Fruit fly (Drosophila melanogaster): ENCODE results near the gene grp.
A peak's percentile ranks its signal among the peaks of the same experiment; 100 is the strongest.

Gene grp

DNA sequence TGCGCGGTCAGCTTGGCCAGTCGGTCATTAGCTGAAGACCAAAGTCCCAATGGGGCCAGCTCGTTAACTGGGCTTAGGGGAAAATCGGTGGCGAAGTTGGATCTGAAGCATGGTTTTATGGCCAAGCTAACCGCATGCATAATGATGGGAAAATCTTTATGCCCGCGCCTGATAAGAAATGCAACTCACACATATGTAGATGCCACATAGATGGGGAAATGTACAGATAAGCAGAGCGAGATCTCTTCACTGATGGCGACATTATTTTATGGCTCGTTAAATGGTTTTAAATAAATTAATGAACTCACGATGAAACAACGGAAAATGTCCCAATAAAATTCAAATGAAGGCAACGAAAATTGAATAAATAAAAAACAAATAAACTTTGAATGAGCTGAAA, 32.0 kb downstream of the grp start:
- TF ChIP-seq CG17801 (GFP tag; optimal IDR thresholded peaks at IDR 0.05; ENCODE audit: partially characterized antibody) = no peak

DNA sequence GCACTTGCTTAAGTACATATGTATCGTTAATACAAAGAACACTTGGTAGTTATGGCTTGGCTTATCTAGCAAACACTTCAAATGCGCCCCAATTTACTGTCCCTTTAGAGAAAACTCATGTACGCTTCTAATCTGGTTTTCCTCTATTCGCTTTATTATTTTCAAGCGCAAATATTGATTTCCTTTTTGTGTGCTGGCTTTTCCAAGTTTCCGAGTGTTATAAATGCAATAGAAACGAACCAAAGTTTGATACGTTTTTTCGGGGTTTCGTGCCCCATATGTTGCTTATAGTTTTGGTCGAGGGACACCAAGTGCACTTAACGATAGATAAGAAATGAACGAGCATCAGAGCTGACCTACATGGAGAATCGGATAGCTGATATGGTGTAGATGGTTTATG, 34.1 kb downstream of the grp start:
- no peak for TF ChIP-seq CG17801 (GFP tag; optimal IDR thresholded peaks at IDR 0.05; ENCODE audit: partially characterized antibody)

DNA sequence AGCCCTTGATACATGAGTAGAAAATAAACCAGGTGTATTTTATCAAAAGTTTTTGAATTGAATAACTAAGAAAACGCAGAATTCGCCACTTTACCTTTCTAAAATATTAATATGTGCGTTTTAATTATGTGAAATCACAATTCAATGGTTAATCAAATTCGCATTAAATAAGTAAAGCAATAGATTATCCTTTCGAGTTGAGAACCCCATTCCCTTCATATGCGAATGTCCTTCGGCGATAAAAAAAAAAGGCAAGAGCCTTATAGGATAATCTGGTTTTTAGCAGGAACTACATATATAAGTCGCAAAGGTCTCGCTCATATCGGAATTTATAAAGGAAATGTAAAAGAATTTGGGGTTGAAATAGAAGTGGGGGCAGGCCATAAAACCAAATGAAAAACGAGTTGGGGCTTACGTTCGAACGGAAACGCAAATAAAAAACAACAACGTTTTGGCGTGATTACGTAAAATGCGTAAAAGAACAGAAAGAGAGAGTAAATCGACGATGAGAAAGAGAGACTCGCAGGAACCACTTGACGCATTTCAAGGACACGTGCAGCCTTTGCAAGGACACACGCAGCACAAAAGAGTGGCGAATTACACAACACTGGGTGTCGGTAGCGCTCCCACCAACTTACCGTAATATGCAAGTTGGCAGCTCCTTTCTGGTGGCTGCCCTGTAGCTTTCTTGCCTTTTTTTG, 35.4 kb downstream of the grp start:
- TF ChIP-seq CG17801 (GFP tag; optimal IDR thresholded peaks at IDR 0.05; ENCODE audit: partially characterized antibody) = no peak

DNA sequence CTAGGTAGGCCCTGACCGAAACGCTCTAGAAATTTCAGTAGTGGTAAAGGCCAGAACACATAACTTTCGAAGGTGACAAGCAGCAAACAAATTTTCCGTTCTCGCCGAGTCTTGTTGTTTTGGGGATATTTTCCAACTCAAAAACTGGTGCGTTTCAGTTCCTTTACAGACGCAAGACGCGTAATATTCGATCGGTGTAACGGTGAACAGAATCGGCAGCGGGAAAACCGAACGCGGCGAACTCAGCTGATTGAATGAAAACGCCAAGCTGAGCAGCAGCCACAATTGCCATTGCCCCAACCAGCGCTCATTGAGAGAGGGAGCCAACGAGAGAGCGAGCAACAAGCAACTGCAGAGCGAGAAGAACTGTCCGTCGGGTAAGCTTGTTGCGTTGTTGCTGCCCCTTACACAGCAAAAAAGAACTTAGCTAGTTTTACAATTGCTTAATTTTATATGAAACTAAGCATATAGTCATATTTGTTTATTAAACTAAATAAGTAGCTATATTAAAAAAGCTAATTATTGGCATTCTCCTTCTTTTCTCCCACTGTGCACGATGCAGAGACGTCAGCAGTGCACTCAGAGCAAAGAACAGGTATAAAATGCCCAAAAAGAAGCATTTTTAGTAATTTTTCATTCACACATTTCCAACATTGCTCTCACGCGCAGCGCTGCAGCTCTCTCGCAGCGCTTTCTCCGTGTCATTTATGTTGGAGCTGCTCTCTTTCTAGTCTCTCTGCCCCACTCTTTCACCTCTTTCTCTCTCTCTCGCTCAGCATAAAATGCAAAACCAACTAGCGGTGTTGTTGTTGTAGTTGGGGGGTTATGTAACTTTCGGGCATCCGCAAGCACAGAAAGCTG, 36.2 kb downstream of the grp start, which contains the start of the genes Cyt-c-d and CG31808:
Gene Cyt-c-d, plus strand, starts transcription at position 51 of the 861 bp plus-strand sequence.
Gene CG31808, minus strand, starts transcription at position 355 of the 861 bp plus-strand sequence.
- peak; percentile 90 for TF ChIP-seq CG17801 (GFP tag; optimal IDR thresholded peaks at IDR 0.05; ENCODE audit: partially characterized antibody)

DNA sequence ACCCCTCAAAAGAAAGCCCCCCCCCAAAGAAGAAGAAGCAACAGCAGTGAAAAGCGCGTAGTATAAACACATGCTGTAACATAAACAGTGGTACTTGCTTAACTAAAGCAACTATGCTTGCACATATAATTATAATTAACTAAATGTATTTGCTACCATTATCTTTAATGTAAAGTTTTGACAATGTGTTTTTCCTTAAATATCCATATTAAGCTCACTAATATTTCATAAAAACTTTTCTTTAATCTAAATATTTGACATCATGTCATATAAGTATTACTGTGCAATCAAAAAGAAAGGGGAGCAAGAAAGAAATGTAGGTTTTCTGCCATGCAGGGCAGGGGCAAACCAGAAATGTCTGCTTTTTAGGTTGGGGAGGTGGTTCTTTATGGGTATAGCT, 36.9 kb downstream of the grp start:
- TF ChIP-seq CG17801 (GFP tag; optimal IDR thresholded peaks at IDR 0.05; ENCODE audit: partially characterized antibody) = no peak

DNA sequence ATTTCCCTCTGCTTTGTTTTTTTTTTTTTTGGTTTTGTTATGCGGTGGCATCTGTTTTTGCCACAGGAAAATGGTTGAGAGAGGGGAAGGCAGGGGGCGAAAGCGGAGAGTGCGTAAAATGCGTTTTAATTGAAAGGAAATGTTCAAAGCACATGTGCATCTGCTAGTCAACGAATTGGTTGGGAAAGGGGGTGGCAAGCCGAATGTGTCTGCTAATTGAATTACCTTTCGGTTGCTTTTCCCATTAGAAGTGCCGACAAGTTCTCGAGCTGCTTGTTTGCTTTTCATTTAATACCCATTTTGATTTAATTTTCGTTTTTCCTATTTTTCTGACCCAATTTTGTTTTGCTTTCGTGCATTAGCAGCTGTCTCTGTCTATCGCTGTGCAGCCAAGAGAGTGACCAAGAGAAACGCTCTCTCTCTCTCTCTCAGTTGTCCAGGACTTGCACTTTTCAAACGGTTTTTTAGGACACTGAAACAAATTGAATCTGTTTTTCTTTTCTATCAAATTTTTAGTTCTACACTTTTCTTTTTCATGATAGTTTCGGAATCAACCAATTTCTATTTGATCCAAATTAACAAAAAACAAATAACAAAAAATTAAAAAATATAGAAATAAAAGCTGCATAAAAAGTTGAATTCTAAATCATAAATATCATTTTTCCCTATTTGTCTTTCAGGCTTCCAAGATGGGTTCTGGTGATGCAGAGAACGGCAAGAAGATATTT, 38.8 kb downstream of the grp start:
- no peak for TF ChIP-seq CG17801 (GFP tag; optimal IDR thresholded peaks at IDR 0.05; ENCODE audit: partially characterized antibody)

DNA sequence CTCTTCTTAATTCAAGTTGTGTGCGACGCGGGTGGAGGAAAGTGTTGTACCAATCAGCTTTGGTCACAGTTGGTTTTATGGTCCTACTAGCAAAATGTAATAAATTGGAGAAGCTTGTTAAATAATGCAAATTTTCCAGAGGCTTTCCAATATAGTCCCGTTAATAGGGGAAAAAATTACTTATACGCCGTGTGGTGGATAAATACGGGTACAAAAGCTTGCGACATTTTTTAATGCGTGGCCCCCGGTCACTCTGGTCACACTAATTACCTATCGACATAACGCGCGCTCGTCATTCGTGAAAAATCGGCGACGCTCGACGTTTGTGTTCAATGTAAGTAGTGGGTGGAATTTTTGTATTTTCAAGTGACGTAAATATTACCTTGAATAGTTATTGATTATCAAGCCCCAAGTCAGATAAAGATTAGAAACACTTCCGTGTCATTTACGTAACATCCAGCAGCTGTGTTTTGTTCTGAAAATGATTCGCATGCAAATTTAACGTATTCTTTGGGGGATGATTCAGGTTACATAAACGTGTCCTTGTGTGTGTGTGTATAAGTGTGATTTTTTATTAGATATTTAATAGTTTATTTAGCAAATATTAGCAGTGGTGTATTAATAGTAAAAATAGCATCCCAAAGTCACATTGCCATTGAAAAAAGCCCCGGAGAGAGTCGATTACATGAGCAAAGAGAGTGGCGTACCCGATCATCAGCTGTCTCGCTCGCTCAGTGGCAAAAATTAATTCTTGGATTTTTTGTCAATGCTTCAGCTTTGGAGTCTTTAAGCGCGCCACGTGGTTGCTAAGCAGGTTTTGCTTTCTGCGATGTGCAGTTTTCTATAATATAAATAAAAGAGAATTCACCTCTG, 40.0 kb downstream of the grp start, which contains the start of gene Cyt-c-p:
Gene Cyt-c-p, plus strand, starts transcription at position 290 of the 873 bp plus-strand sequence.
- TF ChIP-seq CG17801 (GFP tag; optimal IDR thresholded peaks at IDR 0.05; ENCODE audit: partially characterized antibody) = peak; percentile 19

DNA sequence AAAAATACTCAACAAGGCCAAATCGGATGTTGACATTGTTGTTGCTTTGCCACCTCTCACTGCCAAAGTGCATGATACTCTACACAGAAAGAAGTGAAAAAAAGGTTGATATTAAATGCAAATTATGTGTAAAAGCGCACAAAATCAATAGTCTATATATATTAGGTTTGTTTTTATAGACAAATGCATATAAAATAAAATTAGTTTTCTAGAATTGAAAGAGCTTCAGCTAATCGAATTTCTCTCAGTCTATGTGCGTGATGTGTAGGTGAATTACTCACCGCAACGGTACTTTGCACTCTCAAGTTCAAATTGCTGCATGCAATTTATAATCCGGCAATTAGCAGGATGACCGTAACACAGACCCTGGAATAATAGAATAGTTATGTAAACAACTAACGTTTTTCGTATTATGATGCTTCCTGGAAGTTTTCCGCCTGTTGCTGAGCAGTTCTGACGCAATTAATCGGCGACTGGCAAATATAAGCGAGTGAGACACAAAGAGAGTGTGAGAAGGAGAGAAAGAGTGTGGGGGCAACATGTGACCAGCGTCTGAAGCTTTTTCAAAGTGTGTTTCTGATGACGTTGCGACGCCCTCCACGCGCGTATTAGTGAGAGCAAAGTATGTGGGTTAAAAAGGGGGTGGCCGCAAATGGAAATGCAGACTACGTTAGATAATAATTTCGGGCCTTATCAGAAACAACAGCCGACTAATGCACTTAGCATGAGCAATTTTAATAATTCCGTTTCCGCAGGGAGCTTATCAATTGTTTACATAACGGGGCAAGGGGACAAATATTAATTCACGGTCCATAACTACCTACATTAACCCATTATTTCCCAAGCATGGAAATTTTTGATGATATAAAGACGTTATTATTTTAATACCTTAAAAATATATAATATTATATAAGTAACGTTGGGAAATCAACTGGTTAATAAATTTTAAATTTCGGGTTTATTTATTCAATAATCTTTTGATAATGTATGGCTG, 41.1 kb downstream of the grp start:
- TF ChIP-seq CG17801 (GFP tag; optimal IDR thresholded peaks at IDR 0.05; ENCODE audit: partially characterized antibody) = peak; percentile 97

DNA sequence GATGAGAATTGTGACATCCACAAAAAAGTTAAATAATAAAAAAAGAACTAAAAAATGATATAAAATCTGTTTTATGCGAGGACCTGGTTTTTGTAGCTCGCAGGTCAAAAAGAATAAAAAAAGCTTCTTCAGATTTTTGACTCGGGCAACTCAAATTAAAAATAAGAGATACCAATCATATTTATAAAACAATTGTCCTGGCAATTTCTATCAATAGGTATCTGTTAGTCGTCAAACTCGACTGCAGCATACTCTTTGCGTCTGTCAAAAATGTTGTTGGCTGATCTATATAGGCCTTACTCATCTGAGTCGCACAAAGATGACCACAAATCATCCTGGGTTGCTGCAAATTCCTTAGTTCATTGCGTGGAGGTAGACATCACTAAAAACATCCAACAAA, 42.7 kb downstream of the grp start:
- no peak for TF ChIP-seq CG17801 (GFP tag; optimal IDR thresholded peaks at IDR 0.05; ENCODE audit: partially characterized antibody)

DNA sequence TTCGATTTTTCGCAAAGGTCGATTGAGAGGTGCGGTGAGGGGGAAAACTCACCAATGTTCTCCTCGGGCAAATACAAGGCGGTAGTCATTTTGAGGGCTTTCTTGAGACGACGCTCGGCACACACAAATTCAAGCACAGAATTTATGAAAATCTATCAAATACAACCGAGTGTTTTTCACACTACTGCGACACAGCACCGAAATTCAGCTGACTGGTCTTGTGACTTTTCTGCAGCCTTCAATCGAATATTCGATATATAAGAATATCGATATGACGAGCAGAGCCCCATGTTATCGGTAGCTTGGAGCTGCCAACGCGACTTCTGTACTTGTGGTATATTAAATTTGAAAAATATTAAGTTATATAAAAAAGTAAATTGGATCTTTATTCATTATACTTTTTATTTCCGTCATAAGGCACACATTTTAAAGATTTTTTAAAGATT, 47.7 kb downstream of the grp start, which contains the start of gene VhaSFD:
Gene VhaSFD, minus strand, starts transcription at position 249 of the 446 bp plus-strand sequence.
- TF ChIP-seq CG17801 (GFP tag; optimal IDR thresholded peaks at IDR 0.05; ENCODE audit: partially characterized antibody) = peak; percentile 44

DNA sequence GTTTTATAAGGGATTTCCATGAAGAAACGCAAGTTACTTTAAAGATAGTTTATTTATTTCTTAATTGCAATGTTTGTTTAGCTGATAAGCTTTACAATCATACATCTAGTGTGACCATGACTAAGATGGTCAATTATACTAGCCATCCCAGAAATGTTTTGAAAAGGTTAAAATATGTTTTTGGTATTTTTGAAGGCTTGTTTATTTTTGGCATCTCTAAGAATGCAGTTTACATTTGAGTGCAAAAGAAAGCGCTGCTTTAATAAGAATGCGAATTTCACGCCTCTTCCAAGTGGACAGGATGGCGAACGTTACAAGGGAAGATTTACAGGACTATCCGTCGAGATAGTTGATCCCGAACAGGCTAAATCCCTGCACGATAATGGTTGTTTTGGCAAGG, 49.7 kb downstream of the grp start, which contains the start of gene Tsen2:
Gene Tsen2, plus strand, starts transcription at position 222 of the 400 bp plus-strand sequence.
- no peak for TF ChIP-seq CG17801 (GFP tag; optimal IDR thresholded peaks at IDR 0.05; ENCODE audit: partially characterized antibody)

DNA sequence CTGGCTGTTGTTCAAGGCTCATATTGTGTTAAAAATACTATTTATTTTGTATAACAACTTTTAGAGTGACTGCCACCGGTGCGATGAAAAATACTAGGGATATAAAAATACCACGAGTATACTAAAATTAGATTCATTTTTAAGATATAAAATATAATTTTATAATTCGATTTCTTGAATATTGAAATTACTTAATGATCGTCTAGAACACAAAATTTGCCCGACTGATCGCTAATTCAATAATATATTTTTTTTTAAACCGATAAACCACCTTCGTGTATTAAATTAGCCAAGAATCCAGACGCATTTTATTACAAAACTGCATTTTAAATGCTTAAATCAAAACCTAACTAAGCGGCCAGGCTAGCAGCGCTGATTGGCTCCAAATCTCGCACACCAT, 51.1 kb downstream of the grp start, which contains the start of gene CG17996:
Gene CG17996, minus strand, starts transcription at position 101 of the 400 bp plus-strand sequence.
- no peak for TF ChIP-seq CG17801 (GFP tag; optimal IDR thresholded peaks at IDR 0.05; ENCODE audit: partially characterized antibody)

DNA sequence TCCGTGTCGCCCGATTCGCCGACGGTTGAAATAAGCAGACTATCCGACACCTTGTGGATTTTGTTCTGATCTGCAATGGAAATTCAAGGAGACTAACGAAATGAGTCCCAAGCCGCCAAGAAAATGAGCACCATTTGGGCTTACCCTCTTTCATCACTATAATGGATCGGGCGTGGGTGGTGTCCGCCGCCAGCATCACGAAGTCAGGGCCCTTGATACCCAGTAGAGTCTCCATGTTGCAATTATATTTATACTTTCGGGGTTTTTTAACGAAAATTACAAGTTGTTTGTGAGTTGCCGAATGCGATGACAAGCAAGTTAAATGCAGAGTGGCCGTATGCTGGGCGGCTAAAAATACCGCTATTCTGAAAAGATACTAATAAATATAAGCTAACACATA, 51.9 kb downstream of the grp start, which contains the start of gene Prosbeta4:
Gene Prosbeta4, minus strand, starts transcription at position 335 of the 400 bp plus-strand sequence.
- TF ChIP-seq CG17801 (GFP tag; optimal IDR thresholded peaks at IDR 0.05; ENCODE audit: partially characterized antibody) = no peak

Data from ovary, adult (tissue).